Worm (Caenorhabditis elegans): Measurements from ENCODE around the gene mdt-15.

DNA sequence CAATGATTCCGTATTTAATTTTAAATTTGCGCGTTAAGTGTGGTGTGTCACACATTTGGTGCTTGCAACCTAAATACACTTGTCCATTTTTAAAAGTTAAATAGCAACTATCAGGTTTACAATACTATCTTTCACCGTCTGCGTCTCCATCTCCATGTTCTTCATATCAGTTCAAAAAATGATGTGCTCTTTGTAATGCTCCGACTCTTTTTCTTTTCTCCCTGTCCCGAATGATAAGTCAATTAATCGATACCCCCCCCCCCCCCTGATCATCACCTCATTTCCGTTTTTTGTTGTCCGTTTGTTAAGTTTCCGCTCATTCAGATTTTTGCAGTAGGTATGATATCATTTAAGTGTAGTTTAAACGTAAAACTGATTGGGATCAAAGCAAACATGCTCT is 19.5 kb downstream of the mdt-15 start:
- no peak for TF ChIP-seq fkh-10 (GFP tag; optimal IDR thresholded peaks at IDR 0.05)
- TF ChIP-seq ceh-14 (tag; optimal IDR thresholded peaks at IDR 0.05) = no peak
- no peak for TF ChIP-seq che-1 (tag; optimal IDR thresholded peaks at IDR 0.05)
- TF ChIP-seq ref-2 (tag; optimal IDR thresholded peaks at IDR 0.05) = no peak
- TF ChIP-seq nhr-11 (tag; optimal IDR thresholded peaks at IDR 0.05) = no peak
- no peak for TF ChIP-seq rnt-1 (tag; optimal IDR thresholded peaks at IDR 0.05)
- TF ChIP-seq nhr-232 (tag; optimal IDR thresholded peaks at IDR 0.05) = no peak
